Worm (Caenorhabditis elegans): Measurements from ENCODE around the gene flp-18.

Gene flp-18

DNA sequence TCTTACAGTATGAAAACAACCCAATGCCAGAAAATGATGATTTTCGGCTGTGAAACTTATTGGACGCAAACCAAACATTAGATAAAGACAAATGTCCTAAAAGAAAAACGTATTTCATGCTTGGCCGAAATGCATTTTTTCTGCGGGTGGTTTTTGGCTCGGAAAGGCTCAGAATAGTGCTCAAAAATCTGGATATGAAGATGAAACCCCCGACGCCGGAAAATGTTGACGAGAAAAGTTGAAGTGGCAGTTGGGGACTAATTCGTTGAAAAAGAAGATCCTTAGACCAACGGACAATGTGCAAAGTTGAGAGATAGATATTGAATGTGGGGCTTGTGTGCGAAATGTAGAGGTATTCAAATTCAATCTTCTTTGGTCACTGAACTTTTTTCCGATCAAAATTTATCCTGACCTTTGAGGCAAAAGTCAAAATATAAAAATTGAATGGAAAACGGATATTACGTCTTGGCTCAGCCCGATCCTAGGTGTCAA lies at the start of gene flp-18:
flp-18 (minus strand) TSS at position 51 of the 492 bp plus-strand sequence.
- TF ChIP-seq unc-62 (GFP tag; optimal IDR thresholded peaks at IDR 0.05 in 1 of 2), result peak in 1 of 2 experiments; percentile 68
- no peak for TF ChIP-seq unc-62 (tag; optimal IDR thresholded peaks at IDR 0.05)
- no peak for TF ChIP-seq ZK546.5 (tag; optimal IDR thresholded peaks at IDR 0.05)
- no peak for TF ChIP-seq ceh-62 (tag; optimal IDR thresholded peaks at IDR 0.05)
- no peak for TF ChIP-seq nhr-25 (tag; optimal IDR thresholded peaks at IDR 0.05; ENCODE audit: borderline replicate concordance, insufficient read depth)
- peak; percentile 96 for TF ChIP-seq aha-1 (tag)

- TF ChIP-seq unc-62 (GFP tag; optimal IDR thresholded peaks at IDR 0.05 in 1 of 2), result peak in 1 of 2 experiments; percentile 98
- no peak for TF ChIP-seq unc-62 (tag; optimal IDR thresholded peaks at IDR 0.05)
- TF ChIP-seq daf-19 (GFP tag; conservative IDR thresholded peaks at IDR 0.05), result no peak
Measured at ce11 chrX:3067052-3067451, 48.7 kb upstream of the flp-18 start.

ce11 chrX:3063274-3063673 lies 44.9 kb upstream of the flp-18 start, which contains the start of gene ceh-30:
ceh-30 (plus strand) TSS chrX:3063574.
- TF ChIP-seq arid-1 (GFP tag; conservative IDR thresholded peaks at IDR 0.05), result no peak
- no peak for TF ChIP-seq unc-130 (GFP tag; optimal IDR thresholded peaks at IDR 0.05)
- no peak for TF ChIP-seq cey-2 (tag; optimal IDR thresholded peaks at IDR 0.05; ENCODE audit: borderline replicate concordance, insufficient read depth)
- peak; percentile 29; the same call in 1 of the 2 replicates for TF ChIP-seq set-16 (GFP tag; IDR thresholded peaks at IDR 0.05)
- TF ChIP-seq daf-12 (tag; optimal IDR thresholded peaks at IDR 0.05), result no peak
- no peak for TF ChIP-seq F49E8.2 (tag; optimal IDR thresholded peaks at IDR 0.05; ENCODE audit: borderline replicate concordance)
- no peak for TF ChIP-seq hlh-30 (tag; optimal IDR thresholded peaks at IDR 0.05; ENCODE audit: insufficient read depth)
- no peak for TF ChIP-seq ceh-82 (tag; optimal IDR thresholded peaks at IDR 0.05)

DNA sequence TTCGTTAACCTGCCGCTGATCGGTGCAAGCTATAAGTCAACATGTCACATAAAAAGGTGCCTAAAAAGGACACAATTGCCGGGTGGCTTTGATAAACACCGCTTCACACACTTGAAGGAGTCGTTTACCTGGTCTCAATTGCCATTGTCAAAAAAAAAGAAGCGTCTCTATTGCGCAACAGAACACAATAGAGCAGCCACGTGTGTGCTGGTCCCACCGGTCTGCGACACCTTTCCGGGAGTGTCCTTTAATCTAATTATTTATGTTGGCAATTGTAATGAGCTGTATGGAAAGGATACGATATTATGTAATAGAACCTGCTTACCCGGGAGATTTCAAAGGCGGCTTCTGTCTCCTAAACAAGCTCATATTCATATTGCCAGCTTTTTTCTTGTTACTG lies 43.3 kb upstream of the flp-18 start:
- TF ChIP-seq vab-7 (GFP tag; IDR thresholded peaks at IDR 0.05) (no peak), daf-8 (GFP tag; IDR thresholded peaks at IDR 0.05) (no peak), nhr-25 (tag; optimal IDR thresholded peaks at IDR 0.05; ENCODE audit: borderline replicate concordance, insufficient read depth) (no peak), Y105C5A.15 (GFP tag; IDR thresholded peaks at IDR 0.05) (no peak)

ce11 chrX:3059299-3059698 lies 40.9 kb upstream of the flp-18 start, which contains the start of gene rsef-1:
rsef-1 (minus strand) TSS chrX:3059399.
- TF ChIP-seq aly-2 (tag; optimal IDR thresholded peaks at IDR 0.05) (no peak), ctbp-1 (GFP tag; IDR thresholded peaks at IDR 0.05) (no peak), madf-9 (GFP tag; conservative IDR thresholded peaks at IDR 0.05) (no peak), daf-8 (GFP tag; IDR thresholded peaks at IDR 0.05) (no peak), dmd-8 (GFP tag; IDR thresholded peaks at IDR 0.05) (no peak)

ce11 chrX:3057656-3058055 lies 39.3 kb upstream of the flp-18 start:
- TF ChIP-seq nhr-76 (tag; optimal IDR thresholded peaks at IDR 0.05) (no peak), lir-3 (tag; optimal IDR thresholded peaks at IDR 0.05) (no peak), snpc-1.2 (GFP tag; IDR thresholded peaks at IDR 0.05) (0 out of 2 replicates have a peak, but pooled peaks have one; percentile 25), mxl-2 (GFP tag; conservative IDR thresholded peaks at IDR 0.05) (no peak), skn-1 (tag; optimal IDR thresholded peaks at IDR 0.05) (no peak), set-16 (GFP tag; IDR thresholded peaks at IDR 0.05) (peak; percentile 46; the same call in 1 of the 2 replicates), attf-4 (tag; optimal IDR thresholded peaks at IDR 0.05) (no peak), nhr-237 (tag; optimal IDR thresholded peaks at IDR 0.05) (no peak)

DNA sequence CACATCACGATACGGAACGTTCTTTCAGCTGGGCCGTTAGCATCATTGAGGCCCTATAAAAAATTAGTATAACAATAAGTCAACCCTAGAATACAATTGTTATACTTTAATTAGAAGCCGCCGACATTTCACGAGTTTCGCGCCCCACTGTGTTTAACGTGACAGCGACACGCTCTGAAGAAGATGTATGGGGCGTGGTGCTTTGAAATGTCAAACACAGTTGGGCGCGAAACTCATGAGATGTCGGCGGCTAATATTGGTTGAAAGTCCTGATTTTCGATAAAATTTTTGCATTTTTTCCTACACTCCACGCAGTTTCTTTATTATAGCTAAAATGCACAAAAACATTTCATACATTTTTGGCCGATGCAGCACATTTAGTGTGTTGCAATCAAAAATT lies 37.7 kb upstream of the flp-18 start:
- TF ChIP-seq dve-1 (tag; optimal IDR thresholded peaks at IDR 0.05; ENCODE audit: insufficient read depth), result no peak
- no peak for TF ChIP-seq lin-39 (tag; optimal IDR thresholded peaks at IDR 0.05)
- no peak for TF ChIP-seq ztf-11 (tag; optimal IDR thresholded peaks at IDR 0.05)
- TF ChIP-seq nhr-111 (GFP tag; optimal IDR thresholded peaks at IDR 0.05), result no peak
- TF ChIP-seq zag-1 (tag; optimal IDR thresholded peaks at IDR 0.05), result no peak
- TF ChIP-seq ceh-28 (tag; optimal IDR thresholded peaks at IDR 0.05), result no peak
- TF ChIP-seq hlh-11 (tag; optimal IDR thresholded peaks at IDR 0.05), result no peak
- TF ChIP-seq saeg-2 (GFP tag; IDR thresholded peaks at IDR 0.05), result no peak
- no peak for TF ChIP-seq attf-4 (tag; optimal IDR thresholded peaks at IDR 0.05)
- TF ChIP-seq mxl-2 (GFP tag; conservative IDR thresholded peaks at IDR 0.05), result no peak
- TF ChIP-seq Y48G9A.11 (GFP tag; IDR thresholded peaks at IDR 0.05), result no peak
- no peak for TF ChIP-seq daf-19 (GFP tag; conservative IDR thresholded peaks at IDR 0.05)
- TF ChIP-seq tra-1 (GFP tag; IDR thresholded peaks at IDR 0.05), result no peak
- TF ChIP-seq aha-1 (tag), result no peak
- TF ChIP-seq nhr-48 (tag; optimal IDR thresholded peaks at IDR 0.05), result no peak

Data from whole organism, L4 larva.